Fruit fly (Drosophila melanogaster) whole organism, embryonic: Measurements from ENCODE around the gene Polr3A.

Experiments used
- Atf6 ChIP-seq: fragments of 200-800 bp; sonication (Bioruptor generic); IDR thresholded peaks from 2 replicates; pipeline ENCODE4 v1.3.6; 2022; ENCODE audit warnings: missing biosample characterization, missing genetic modification characterization
- B-H1 ChIP-seq: fragments of 200-800 bp; sonication (Bioruptor generic); IDR thresholded peaks from 3 replicates; pipeline ENCODE4 v1.3.6; 2022; ENCODE audit warnings: missing biosample characterization, missing genetic modification characterization
- B-H2 ChIP-seq: fragments of 200-800 bp; sonication (Bioruptor generic); optimal IDR thresholded peaks from 2 replicates; lab custom pipeline; 2018; ENCODE audit warnings: missing biosample characterization, mild to moderate bottlenecking, missing genetic modification characterization
- C15 ChIP-seq: fragments of 200-800 bp; sonication (Bioruptor generic); IDR thresholded peaks from 3 replicates; pipeline ENCODE4 v1.3.6; 2022; ENCODE audit warnings: missing biosample characterization, missing genetic modification characterization
- CG11085 ChIP-seq: fragments of 200-800 bp; sonication (Bioruptor generic); IDR thresholded peaks from 2 replicates; pipeline ENCODE4 v1.3.6; 2022; ENCODE audit warnings: missing biosample characterization, missing genetic modification characterization
- CG12104 ChIP-seq: fragments of 200-800 bp; sonication (Bioruptor generic); optimal IDR thresholded peaks from 3 replicates; lab custom pipeline; 2016; ENCODE audit warnings: missing biosample characterization, missing genetic modification characterization
- CG12219 ChIP-seq: fragments of 200-800 bp; sonication (Bioruptor generic); optimal IDR thresholded peaks from 3 replicates; lab custom pipeline; 2018; ENCODE audit warnings: missing biosample characterization, mild to moderate bottlenecking, missing genetic modification characterization
- CG1233 ChIP-seq: fragments of 200-800 bp; sonication (Bioruptor generic); optimal IDR thresholded peaks from 4 replicates; lab custom pipeline; 2018; ENCODE audit warnings: missing biosample characterization, mild to moderate bottlenecking, missing genetic modification characterization
- CG12744 ChIP-seq: fragments of 200-800 bp; sonication (Bioruptor generic); optimal IDR thresholded peaks from 2 replicates; lab custom pipeline; 2016; ENCODE audit warnings: missing biosample characterization, missing genetic modification characterization
- CG15073 ChIP-seq: fragments of 200-800 bp; sonication (Bioruptor generic); optimal IDR thresholded peaks from 2 replicates; lab custom pipeline; 2016; ENCODE audit warnings: missing biosample characterization, missing genetic modification characterization
- CG1529 ChIP-seq: fragments of 200-800 bp; sonication (Bioruptor generic); optimal IDR thresholded peaks from 3 replicates; lab custom pipeline; 2018; ENCODE audit warnings: missing biosample characterization, missing genetic modification characterization
- CG17359 ChIP-seq: fragments of 200-800 bp; sonication (Bioruptor generic); optimal IDR thresholded peaks from 3 replicates; lab custom pipeline; 2018; ENCODE audit warnings: missing biosample characterization, mild to moderate bottlenecking, missing genetic modification characterization, moderate library complexity
- CG18599 ChIP-seq: fragments of 200-800 bp; sonication (Bioruptor generic); optimal IDR thresholded peaks from 3 replicates; lab custom pipeline; 2017; ENCODE audit warnings: missing biosample characterization, missing genetic modification characterization, mild to moderate bottlenecking, moderate library complexity, missing genetic modification reagents
- CG3065 ChIP-seq: fragments of 200-800 bp; sonication (Bioruptor generic); optimal IDR thresholded peaks from 2 replicates; lab custom pipeline; 2016; ENCODE audit warnings: missing biosample characterization, missing genetic modification characterization
- CG4328 ChIP-seq: fragments of 200-800 bp; sonication (Bioruptor generic); optimal IDR thresholded peaks from 3 replicates; lab custom pipeline; 2017; ENCODE audit warnings: missing biosample characterization, missing genetic modification reagents, missing genetic modification characterization
- CG6272 ChIP-seq: fragments of 200-800 bp; sonication (Bioruptor generic); IDR thresholded peaks from 2 replicates; pipeline ENCODE4 v1.3.6; 2022; ENCODE audit warnings: missing biosample characterization, missing genetic modification characterization
- CG6791 ChIP-seq: fragments of 200-800 bp; sonication (Bioruptor generic); IDR thresholded peaks from 3 replicates; pipeline ENCODE4 v1.3.6; 2022; ENCODE audit warnings: missing biosample characterization, missing genetic modification characterization; ENCODE audit not compliant: partially characterized antibody
- CG6813 ChIP-seq: fragments of 200-800 bp; sonication (Bioruptor generic); optimal IDR thresholded peaks from 2 replicates; lab custom pipeline; 2017; ENCODE audit warnings: missing biosample characterization, missing genetic modification characterization, mild to moderate bottlenecking, moderate library complexity, missing genetic modification reagents
- CG6854 ChIP-seq: fragments of 200-800 bp; sonication (Bioruptor generic); optimal IDR thresholded peaks from 3 replicates; lab custom pipeline; 2017; ENCODE audit warnings: missing biosample characterization, mild to moderate bottlenecking, missing genetic modification characterization
- CG7963 ChIP-seq: fragments of 200-800 bp; sonication (Bioruptor generic); IDR thresholded peaks from 3 replicates; pipeline ENCODE4 v1.3.6; 2022; ENCODE audit warnings: missing biosample characterization, missing genetic modification characterization; ENCODE audit not compliant: partially characterized antibody
- CTCF ChIP-seq: fragments of 200-800 bp; sonication (Bioruptor generic); optimal IDR thresholded peaks from 2 replicates; lab custom pipeline; 2017; ENCODE audit warnings: missing biosample characterization, mild to moderate bottlenecking, missing genetic modification characterization, moderate library complexity
- HLH3B ChIP-seq: fragments of 200-800 bp; sonication (Bioruptor generic); IDR thresholded peaks from 2 replicates; pipeline ENCODE4 v1.3.6; 2022; ENCODE audit warnings: missing biosample characterization, missing genetic modification characterization
- Jarid2 ChIP-seq: fragments of 200-800 bp; sonication (Bioruptor generic); optimal IDR thresholded peaks from 3 replicates; lab custom pipeline; 2017; ENCODE audit warnings: mild to moderate bottlenecking, missing biosample characterization, missing genetic modification reagents, missing genetic modification characterization
- Kr ChIP-seq: fragments of 200-800 bp; sonication (Bioruptor generic); optimal IDR thresholded peaks from 2 replicates; lab custom pipeline; 2017; ENCODE audit warnings: missing biosample characterization, mild to moderate bottlenecking, missing genetic modification characterization
- Lpt ChIP-seq: fragments of >200 bp; optimal IDR thresholded peaks from 2 replicates; lab custom pipeline; 2018; ENCODE audit warnings: missing biosample characterization, missing genetic modification characterization
- Ravus ChIP-seq: fragments of 200-800 bp; sonication (Bioruptor generic); IDR thresholded peaks from 2 replicates; pipeline ENCODE4 v1.3.6; 2022; ENCODE audit warnings: missing biosample characterization, missing genetic modification characterization
- Rfx ChIP-seq: fragments of 200-800 bp; sonication (Bioruptor generic); IDR thresholded peaks from 2 replicates; pipeline ENCODE4 v1.3.6; 2022; ENCODE audit warnings: missing biosample characterization, missing genetic modification characterization
- Sox100B ChIP-seq: fragments of 200-800 bp; sonication (Bioruptor generic); optimal IDR thresholded peaks from 3 replicates; lab custom pipeline; 2018; ENCODE audit warnings: missing biosample characterization, mild to moderate bottlenecking, missing genetic modification characterization
- Sry-δ ChIP-seq: fragments of 200-800 bp; sonication (Bioruptor generic); optimal IDR thresholded peaks from 2 replicates; lab custom pipeline; 2016; ENCODE audit warnings: missing biosample characterization, missing genetic modification characterization
- aop ChIP-seq: fragments of 200-800 bp; sonication (Bioruptor generic); IDR thresholded peaks from 2 replicates; pipeline ENCODE4 v1.3.6; 2022; ENCODE audit warnings: missing biosample characterization, missing genetic modification characterization
- btn ChIP-seq: fragments of 200-800 bp; sonication (Bioruptor generic); optimal IDR thresholded peaks from 2 replicates; lab custom pipeline; 2016; ENCODE audit warnings: missing biosample characterization, missing genetic modification characterization
- cad ChIP-seq: fragments of >200 bp; optimal IDR thresholded peaks from 2 replicates; lab custom pipeline; 2017; ENCODE audit warnings: missing biosample characterization, missing genetic modification characterization
- cato ChIP-seq: fragments of 200-800 bp; sonication (Bioruptor generic); optimal IDR thresholded peaks from 2 replicates; lab custom pipeline; 2016; ENCODE audit warnings: missing biosample characterization, missing genetic modification characterization, borderline replicate concordance
- cg ChIP-seq: fragments of 200-800 bp; sonication (Bioruptor generic); optimal IDR thresholded peaks from 3 replicates; lab custom pipeline; 2019; ENCODE audit warnings: missing biosample characterization, mild to moderate bottlenecking, missing genetic modification characterization, moderate library complexity
- ewg ChIP-seq: fragments of 200-800 bp; sonication (Bioruptor generic); optimal IDR thresholded peaks from 3 replicates; lab custom pipeline; 2017; ENCODE audit warnings: mild to moderate bottlenecking, missing biosample characterization, missing genetic modification reagents, missing genetic modification characterization
- gce ChIP-seq: fragments of 200-800 bp; sonication (Bioruptor generic); IDR thresholded peaks from 3 replicates; pipeline ENCODE4 v1.3.6; 2022; ENCODE audit warnings: missing biosample characterization, missing genetic modification characterization
- gcm2 ChIP-seq: fragments of 200-800 bp; sonication (Bioruptor generic); optimal IDR thresholded peaks from 2 replicates; lab custom pipeline; 2016; ENCODE audit warnings: missing biosample characterization, missing genetic modification characterization
- hth ChIP-seq: fragments of >200 bp; optimal IDR thresholded peaks from 2 replicates; lab custom pipeline; 2017; ENCODE audit warnings: inconsistent platforms
- ken ChIP-seq: fragments of 200-800 bp; sonication (Bioruptor generic); IDR thresholded peaks from 3 replicates; pipeline ENCODE4 v1.3.6; 2022; ENCODE audit warnings: missing biosample characterization, missing genetic modification characterization
- kni ChIP-seq: fragments of 200-800 bp; sonication (Bioruptor generic); optimal IDR thresholded peaks from 3 replicates; lab custom pipeline; 2017; ENCODE audit warnings: mild to moderate bottlenecking, missing biosample characterization, missing genetic modification reagents, missing genetic modification characterization
- knrl ChIP-seq: fragments of 200-800 bp; sonication (Bioruptor generic); IDR thresholded peaks from 3 replicates; pipeline ENCODE4 v1.3.6; 2022; ENCODE audit warnings: missing biosample characterization, missing genetic modification characterization; ENCODE audit not compliant: partially characterized antibody
- nerfin-1 ChIP-seq: fragments of 200-800 bp; sonication (Bioruptor generic); optimal IDR thresholded peaks from 3 replicates; lab custom pipeline; 2019; ENCODE audit warnings: missing biosample characterization, mild to moderate bottlenecking, missing genetic modification characterization, moderate library complexity
- p53 ChIP-seq: fragments of 200-800 bp; sonication (Bioruptor generic); optimal IDR thresholded peaks from 2 replicates; lab custom pipeline; 2016; ENCODE audit warnings: missing biosample characterization, missing genetic modification characterization
- pnt ChIP-seq: fragments of 200-800 bp; sonication (Bioruptor generic); optimal IDR thresholded peaks from 3 replicates; lab custom pipeline; 2016; ENCODE audit warnings: missing biosample characterization, missing genetic modification characterization
- pros ChIP-seq: fragments of 200-800 bp; sonication (Bioruptor generic); optimal IDR thresholded peaks from 3 replicates; lab custom pipeline; 2019; ENCODE audit warnings: missing biosample characterization, mild to moderate bottlenecking, missing genetic modification characterization, moderate library complexity
- pum ChIP-seq: fragments of 200-800 bp; sonication (Bioruptor generic); optimal IDR thresholded peaks from 2 replicates; lab custom pipeline; 2016; ENCODE audit warnings: missing biosample characterization, missing genetic modification characterization
- rib ChIP-seq: fragments of 200-800 bp; sonication (Bioruptor generic); IDR thresholded peaks from 2 replicates; pipeline ENCODE4 v1.3.6; 2022; ENCODE audit warnings: missing biosample characterization, missing genetic modification characterization
- run ChIP-seq: fragments of 200-800 bp; sonication (Bioruptor generic); optimal IDR thresholded peaks from 3 replicates; lab custom pipeline; 2018; ENCODE audit warnings: missing biosample characterization, mild to moderate bottlenecking, missing genetic modification characterization
- sqz ChIP-seq: fragments of 200-800 bp; sonication (Bioruptor generic); optimal IDR thresholded peaks from 3 replicates; lab custom pipeline; 2018; ENCODE audit warnings: missing biosample characterization, mild to moderate bottlenecking, missing genetic modification characterization
- ssp ChIP-seq: fragments of 200-800 bp; sonication (Bioruptor generic); IDR thresholded peaks from 2 replicates; pipeline ENCODE4 v1.3.6; 2022; ENCODE audit warnings: missing biosample characterization, missing genetic modification characterization
- trh ChIP-seq: fragments of 200-800 bp; sonication (Bioruptor generic); optimal IDR thresholded peaks from 2 replicates; lab custom pipeline; 2016; ENCODE audit warnings: missing biosample characterization, missing genetic modification characterization
- wdn ChIP-seq: fragments of 200-800 bp; sonication (Bioruptor generic); IDR thresholded peaks from 2 replicates; pipeline ENCODE4 v1.3.6; 2022; ENCODE audit warnings: missing biosample characterization, missing genetic modification characterization
- zfh2 ChIP-seq: fragments of 200-800 bp; sonication (Bioruptor generic); optimal IDR thresholded peaks from 2 replicates; lab custom pipeline; 2016; ENCODE audit warnings: missing biosample characterization, missing genetic modification characterization

The Polr3A gene

DNA sequence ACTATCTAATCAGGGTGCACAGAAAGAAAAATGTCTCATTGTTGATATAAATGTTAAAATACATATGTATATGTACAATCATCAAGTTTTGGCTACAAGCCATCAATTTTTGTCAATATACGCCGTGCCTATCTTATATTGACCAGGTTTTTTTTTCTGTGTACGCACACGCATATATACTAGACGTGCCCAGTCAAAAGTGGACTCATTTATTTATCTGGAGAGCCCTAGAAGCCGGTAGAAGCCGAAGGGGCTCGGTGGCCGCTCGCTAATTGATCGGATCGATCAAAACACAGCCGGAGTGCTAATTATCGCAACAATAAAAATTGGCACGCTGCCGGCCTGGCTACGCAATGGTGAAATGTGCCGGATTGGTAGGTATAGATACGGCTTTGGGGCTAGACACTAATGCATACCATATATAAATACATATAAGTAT lies 22.4 kb upstream of the Polr3A start (continued):
- TF ChIP-seq CG15073 (GFP tag; lab: Kevin White, UChicago) = no peak
- TF ChIP-seq HLH3B = peak; percentile 68
- TF ChIP-seq btn (GFP tag; lab: Kevin White, UChicago) = no peak
- no peak for TF ChIP-seq CG7963 (GFP tag; lab: Robert Waterston, UW)
- no peak for TF ChIP-seq knrl (GFP tag; lab: Robert Waterston, UW)
- peak; percentile 58 for TF ChIP-seq CG4328 (GFP tag; lab: Kevin White, UChicago)
- TF ChIP-seq CG11085 (GFP tag; lab: Robert Waterston, UW) = peak; percentile 74
- TF ChIP-seq Sox100B (GFP tag; lab: Kevin White, UChicago) = no peak
- TF ChIP-seq aop (GFP tag; lab: Robert Waterston, UW) = no peak
- TF ChIP-seq sqz (GFP tag; lab: Kevin White, UChicago) = no peak
- peak; percentile 46; the same call in 1 of the 3 replicates for TF ChIP-seq ken (GFP tag; lab: Robert Waterston, UW)
- no peak for TF ChIP-seq pnt
- peak; percentile 92 for TF ChIP-seq Rfx
- no peak for TF ChIP-seq run
- peak; percentile 29 for TF ChIP-seq cato (GFP tag; lab: Kevin White, UChicago)
- TF ChIP-seq trh (GFP tag; lab: Kevin White, UChicago) = peak; percentile 23
- peak; percentile 46 for TF ChIP-seq CG1233 (GFP tag; lab: Kevin White, UChicago)
- peak; percentile 33 for TF ChIP-seq ewg
- TF ChIP-seq rib (GFP tag; lab: Robert Waterston, UW) = peak; percentile 81
- peak; percentile 58 for TF ChIP-seq zfh2 (GFP tag; lab: Kevin White, UChicago)
- TF ChIP-seq kni = no peak
- TF ChIP-seq p53 (GFP tag; lab: Kevin White, UChicago) = no peak
- no peak for TF ChIP-seq pros (GFP tag; lab: Kevin White, UChicago)
- peak; percentile 19 for TF ChIP-seq nerfin-1 (tag; lab: Kevin White, UChicago)
- TF ChIP-seq Jarid2 (GFP tag; lab: Kevin White, UChicago) = no peak
- TF ChIP-seq B-H2 (GFP tag; lab: Kevin White, UChicago) = peak; percentile 76
- TF ChIP-seq wdn (GFP tag; lab: Robert Waterston, UW) = peak; percentile 69
- TF ChIP-seq Atf6 (GFP tag; lab: Robert Waterston, UW) = peak; percentile 89
- TF ChIP-seq Kr (GFP tag; lab: Kevin White, UChicago) = no peak
- no peak for TF ChIP-seq CG6791 (GFP tag; lab: Robert Waterston, UW)
- no peak for TF ChIP-seq CTCF (GFP tag; lab: Kevin White, UChicago)
- peak; percentile 55 for TF ChIP-seq CG6854 (GFP tag; lab: Kevin White, UChicago)
- TF ChIP-seq CG6272 (GFP tag; lab: Robert Waterston, UW) = peak; percentile 9; the same call in 1 of the 2 replicates
- no peak for TF ChIP-seq CG3065
- TF ChIP-seq CG17359 (tag; lab: Kevin White, UChicago) = peak; percentile 79
- TF ChIP-seq ssp = peak; percentile 47
- peak; percentile 45 for TF ChIP-seq gcm2
- peak; percentile 30 for TF ChIP-seq CG1529 (GFP tag; lab: Kevin White, UChicago)
- no peak for TF ChIP-seq cg
- peak; percentile 69 for TF ChIP-seq B-H1
- no peak for TF ChIP-seq Ravus (GFP tag; lab: Robert Waterston, UW)
- peak; percentile 35 for TF ChIP-seq pum (GFP tag; lab: Kevin White, UChicago)
- no peak for TF ChIP-seq cad (GFP tag; lab: Kevin White, UChicago)
- peak; percentile 51 for TF ChIP-seq CG12744 (GFP tag; lab: Kevin White, UChicago)
- TF ChIP-seq C15 (GFP tag; lab: Robert Waterston, UW) = peak; percentile 47; the same call in 1 of the 3 replicates
- peak; percentile 37 for TF ChIP-seq CG6813
- TF ChIP-seq hth (lab: Kevin White, UChicago) = no peak
- peak; percentile 91 for TF ChIP-seq CG18599
- TF ChIP-seq Lpt (GFP tag; lab: Kevin White, UChicago) = no peak
- peak; percentile 12 for TF ChIP-seq Sry-δ (GFP tag; lab: Kevin White, UChicago)
- no peak for TF ChIP-seq CG12104 (GFP tag; lab: Kevin White, UChicago)
- no peak for TF ChIP-seq gce (GFP tag; lab: Robert Waterston, UW)
- peak; percentile 67 for TF ChIP-seq CG12219 (GFP tag; lab: Kevin White, UChicago)
